Fruit fly (Drosophila melanogaster) whole organism, prepupa: ENCODE data around the gene Nlg2.

Experiments
- Blimp-1 ChIP-seq: fragments of 200-800 bp; sonication (Bioruptor generic); optimal IDR thresholded peaks from 3 replicates; lab custom pipeline; 2017; ENCODE audit warnings: missing biosample characterization, missing genetic modification characterization, mild to moderate bottlenecking, moderate library complexity, missing genetic modification reagents
- CG10631 ChIP-seq: fragments of 200-800 bp; sonication (Bioruptor generic); optimal IDR thresholded peaks from 2 replicates; lab custom pipeline; 2016; ENCODE audit warnings: missing biosample characterization, missing genetic modification characterization
- CG10669 ChIP-seq: fragments of 200-800 bp; sonication (Bioruptor generic); optimal IDR thresholded peaks from 3 replicates; lab custom pipeline; 2018; ENCODE audit warnings: missing biosample characterization, mild to moderate bottlenecking, missing genetic modification characterization, moderate library complexity
- CG16779 ChIP-seq: fragments of 200-800 bp; sonication (Bioruptor generic); optimal IDR thresholded peaks from 3 replicates; lab custom pipeline; 2017; ENCODE audit warnings: missing biosample characterization, mild to moderate bottlenecking, missing genetic modification characterization
- CG3032 ChIP-seq: fragments of 200-800 bp; optimal IDR thresholded peaks from 2 replicates; lab custom pipeline; 2019; ENCODE audit warnings: missing biosample characterization, mild to moderate bottlenecking, missing genetic modification characterization, moderate library complexity
- CG31627 ChIP-seq: fragments of 200-800 bp; sonication (Bioruptor generic); optimal IDR thresholded peaks from 3 replicates; lab custom pipeline; 2016; ENCODE audit warnings: missing biosample characterization, missing genetic modification characterization
- CG32006 ChIP-seq: fragments of 200-800 bp; sonication (Bioruptor generic); optimal IDR thresholded peaks from 3 replicates; lab custom pipeline; 2017; ENCODE audit warnings: missing biosample characterization, mild to moderate bottlenecking, missing genetic modification characterization
- CG34406 ChIP-seq: fragments of 200-800 bp; sonication (Bioruptor generic); optimal IDR thresholded peaks from 3 replicates; lab custom pipeline; 2016; ENCODE audit warnings: missing biosample characterization, missing genetic modification characterization
- CG4318 ChIP-seq: fragments of 200-800 bp; sonication (Bioruptor generic); optimal IDR thresholded peaks from 3 replicates; lab custom pipeline; 2017; ENCODE audit warnings: missing biosample characterization, mild to moderate bottlenecking, missing genetic modification characterization
- CG6163 ChIP-seq: fragments of 200-800 bp; sonication (Bioruptor generic); IDR thresholded peaks from 3 replicates; pipeline ENCODE4 v1.3.6; 2022; ENCODE audit warnings: missing biosample characterization, missing genetic modification characterization
- CG6276 ChIP-seq: fragments of 200-800 bp; sonication (Bioruptor generic); optimal IDR thresholded peaks from 2 replicates; lab custom pipeline; 2017; ENCODE audit warnings: missing biosample characterization, mild to moderate bottlenecking, missing genetic modification characterization
- CG6808 ChIP-seq: fragments of 200-800 bp; sonication (Bioruptor generic); optimal IDR thresholded peaks from 3 replicates; lab custom pipeline; 2017; ENCODE audit warnings: missing biosample characterization, missing genetic modification characterization, mild to moderate bottlenecking, moderate library complexity, missing genetic modification reagents
- CG6854 ChIP-seq: fragments of 200-800 bp; sonication (Bioruptor generic); optimal IDR thresholded peaks from 2 replicates; lab custom pipeline; 2017; ENCODE audit warnings: missing biosample characterization, mild to moderate bottlenecking, missing genetic modification characterization
- CG7368 ChIP-seq: fragments of 200-800 bp; sonication (Bioruptor generic); optimal IDR thresholded peaks from 3 replicates; lab custom pipeline; 2016; ENCODE audit warnings: missing biosample characterization, missing genetic modification characterization
- CG8119 ChIP-seq: fragments of 200-800 bp; sonication (Bioruptor generic); IDR thresholded peaks from 3 replicates; pipeline ENCODE4 v1.3.6; 2022; ENCODE audit warnings: missing biosample characterization, missing genetic modification characterization
- CG8319 ChIP-seq: fragments of 200-800 bp; sonication (Bioruptor generic); optimal IDR thresholded peaks from 3 replicates; lab custom pipeline; 2016; ENCODE audit warnings: missing biosample characterization, missing genetic modification characterization
- CG8632 ChIP-seq: fragments of 200-800 bp; sonication (Bioruptor generic); optimal IDR thresholded peaks from 3 replicates; lab custom pipeline; 2016; ENCODE audit warnings: missing biosample characterization, missing genetic modification characterization
- Eip75B ChIP-seq: fragments of 200-800 bp; sonication (Bioruptor generic); optimal IDR thresholded peaks from 3 replicates; lab custom pipeline; 2016; ENCODE audit warnings: missing biosample characterization, missing genetic modification characterization
- Eip78C ChIP-seq: fragments of 200-800 bp; sonication (Bioruptor generic); peaks from one replicate; lab custom pipeline; 2016; ENCODE audit warnings: missing biosample characterization, missing genetic modification characterization
- Eip93F ChIP-seq: fragments of 200-800 bp; sonication (Bioruptor generic); optimal IDR thresholded peaks from 2 replicates; lab custom pipeline; 2016; ENCODE audit warnings: missing biosample characterization, mild to moderate bottlenecking, missing genetic modification characterization
- Ets21C ChIP-seq: fragments of 200-800 bp; sonication (Bioruptor generic); optimal IDR thresholded peaks from 3 replicates; lab custom pipeline; 2016; ENCODE audit warnings: missing biosample characterization, missing genetic modification characterization
- Ets96B ChIP-seq: fragments of 200-800 bp; optimal IDR thresholded peaks from 2 replicates; lab custom pipeline; 2019; ENCODE audit warnings: missing biosample characterization, mild to moderate bottlenecking, missing genetic modification characterization, moderate library complexity
- Hr39 ChIP-seq: fragments of 200-800 bp; sonication (Bioruptor generic); optimal IDR thresholded peaks from 2 replicates; lab custom pipeline; 2016; ENCODE audit warnings: missing biosample characterization, missing genetic modification characterization
- Hr4 ChIP-seq: fragments of 200-800 bp; sonication (Bioruptor generic); optimal IDR thresholded peaks from 3 replicates; lab custom pipeline; 2016; ENCODE audit warnings: missing biosample characterization, missing genetic modification characterization
- OdsH ChIP-seq: fragments of 200-800 bp; sonication (Bioruptor generic); optimal IDR thresholded peaks from 3 replicates; lab custom pipeline; 2016; ENCODE audit warnings: missing biosample characterization, missing genetic modification characterization
- Smox ChIP-seq: fragments of 200-800 bp; sonication (Bioruptor generic); optimal IDR thresholded peaks from 3 replicates; lab custom pipeline; 2016; ENCODE audit warnings: missing biosample characterization, missing genetic modification characterization
- achi ChIP-seq: fragments of 200-800 bp; sonication (Bioruptor generic); optimal IDR thresholded peaks from 3 replicates; lab custom pipeline; 2016; ENCODE audit warnings: missing biosample characterization, missing genetic modification characterization
- acj6 ChIP-seq: fragments of 200-800 bp; sonication (Bioruptor generic); optimal IDR thresholded peaks from 3 replicates; lab custom pipeline; 2016; ENCODE audit warnings: missing biosample characterization, missing genetic modification characterization
- dsx ChIP-seq: fragments of 200-800 bp; optimal IDR thresholded peaks from 3 replicates; lab custom pipeline; 2019; ENCODE audit warnings: missing biosample characterization, mild to moderate bottlenecking, missing genetic modification characterization, moderate library complexity; ENCODE audit not compliant: poor library complexity, severe bottlenecking
- fd59A ChIP-seq: fragments of 200-800 bp; sonication (Bioruptor generic); optimal IDR thresholded peaks from 2 replicates; lab custom pipeline; 2017; ENCODE audit warnings: missing biosample characterization, mild to moderate bottlenecking, missing genetic modification characterization, missing genetic modification reagents
- fkh ChIP-seq: fragments of 200-800 bp; sonication (Bioruptor generic); optimal IDR thresholded peaks from 3 replicates; lab custom pipeline; 2017; ENCODE audit warnings: missing biosample characterization, mild to moderate bottlenecking, missing genetic modification characterization, moderate library complexity
- lz ChIP-seq: fragments of 200-800 bp; sonication (Bioruptor generic); optimal IDR thresholded peaks from 3 replicates; lab custom pipeline; 2016; ENCODE audit warnings: missing biosample characterization, missing genetic modification characterization
- pdm3 ChIP-seq: fragments of 200-800 bp; sonication (Bioruptor generic); optimal IDR thresholded peaks from 3 replicates; lab custom pipeline; 2016; ENCODE audit warnings: missing biosample characterization, missing genetic modification characterization
- salr ChIP-seq, 2 experiments: fragments of 200-800 bp; sonication (Bioruptor generic); optimal IDR thresholded peaks; 3 replicates each; lab custom pipeline; 2016 to 2018; ENCODE audit warnings: missing biosample characterization in 2 of 2, missing genetic modification characterization in 2 of 2, mild to moderate bottlenecking in 1 of 2
- spab ChIP-seq: fragments of 200-800 bp; sonication (Bioruptor generic); optimal IDR thresholded peaks from 2 replicates; lab custom pipeline; 2017; ENCODE audit warnings: missing biosample characterization, mild to moderate bottlenecking, missing genetic modification characterization, missing genetic modification reagents
- ss ChIP-seq, 2 experiments: fragments of 200-800 bp; sonication (Bioruptor generic); optimal IDR thresholded peaks; 2 replicates in 1 of 2; 3 replicates in 1 of 2; lab custom pipeline; 2017 to 2018; ENCODE audit warnings: mild to moderate bottlenecking in 2 of 2, missing biosample characterization in 2 of 2, missing genetic modification characterization in 2 of 2, moderate library complexity in 1 of 2
- svp ChIP-seq: fragments of 200-800 bp; sonication (Bioruptor generic); peaks from one replicate; lab custom pipeline; 2016; ENCODE audit warnings: missing biosample characterization, missing genetic modification characterization
- topi ChIP-seq: fragments of 200-800 bp; sonication (Bioruptor generic); optimal IDR thresholded peaks from 3 replicates; lab custom pipeline; 2016; ENCODE audit warnings: missing biosample characterization, missing genetic modification characterization
- vri ChIP-seq: fragments of 200-800 bp; sonication (Bioruptor generic); optimal IDR thresholded peaks from 3 replicates; lab custom pipeline; 2016; ENCODE audit warnings: missing biosample characterization, mild to moderate bottlenecking, missing genetic modification characterization

The Nlg2 gene

dm6 chr2L:6874526-6875198, at the start of gene Nlg2:
Gene Nlg2 (plus strand): TSS chr2L:6874900.
- TF ChIP-seq CG6808 (peak; percentile 34), CG10669 (GFP tag; lab: Kevin White, UChicago) (peak; percentile 8), CG8632 (GFP tag; lab: Kevin White, UChicago) (no peak), dsx (GFP tag; lab: Kevin White, UChicago) (peak; percentile 19), Ets21C (GFP tag; lab: Kevin White, UChicago) (no peak), Eip93F (GFP tag; lab: Kevin White, UChicago) (no peak), CG7368 (GFP tag; lab: Kevin White, UChicago) (no peak), Ets96B (tag; lab: Kevin White, UChicago) (peak; percentile 33), Eip78C (GFP tag; lab: Kevin White, UChicago) (peak; percentile 72), CG16779 (tag; lab: Kevin White, UChicago) (no peak), Eip75B (GFP tag; lab: Kevin White, UChicago) (no peak), acj6 (GFP tag; lab: Kevin White, UChicago) (peak; percentile 19), OdsH (peak; percentile 6), CG8319 (no peak), topi (GFP tag; lab: Kevin White, UChicago) (no peak), salr (GFP tag; optimal IDR thresholded peaks at IDR 0.05; lab: Kevin White, UChicago) (peak in 1 of 2 experiments; percentile 25), CG6854 (no peak), Hr4 (no peak), spab (GFP tag; lab: Kevin White, UChicago) (no peak), CG3032 (peak; percentile 20), CG32006 (GFP tag; lab: Kevin White, UChicago) (peak; percentile 55), vri (GFP tag; lab: Kevin White, UChicago) (no peak), Smox (GFP tag; lab: Kevin White, UChicago) (no peak), fd59A (no peak), ss (GFP tag; optimal IDR thresholded peaks at IDR 0.05; lab: Kevin White, UChicago) (peak in 1 of 2 experiments; percentile 33), achi (GFP tag; lab: Kevin White, UChicago) (peak; percentile 1), pdm3 (GFP tag; lab: Kevin White, UChicago) (no peak), CG31627 (GFP tag; lab: Kevin White, UChicago) (no peak), CG4318 (GFP tag; lab: Kevin White, UChicago) (no peak), CG6163 (GFP tag; lab: Robert Waterston, UW) (no peak), CG6276 (GFP tag; lab: Kevin White, UChicago) (peak; percentile 9), lz (GFP tag; lab: Kevin White, UChicago) (no peak), CG8119 (no peak), CG10631 (GFP tag; lab: Kevin White, UChicago) (peak; percentile 20), Hr39 (GFP tag; lab: Kevin White, UChicago) (no peak), Blimp-1 (GFP tag; lab: Kevin White, UChicago) (no peak), CG34406 (peak; percentile 31), svp (peak; percentile 5)

DNA sequence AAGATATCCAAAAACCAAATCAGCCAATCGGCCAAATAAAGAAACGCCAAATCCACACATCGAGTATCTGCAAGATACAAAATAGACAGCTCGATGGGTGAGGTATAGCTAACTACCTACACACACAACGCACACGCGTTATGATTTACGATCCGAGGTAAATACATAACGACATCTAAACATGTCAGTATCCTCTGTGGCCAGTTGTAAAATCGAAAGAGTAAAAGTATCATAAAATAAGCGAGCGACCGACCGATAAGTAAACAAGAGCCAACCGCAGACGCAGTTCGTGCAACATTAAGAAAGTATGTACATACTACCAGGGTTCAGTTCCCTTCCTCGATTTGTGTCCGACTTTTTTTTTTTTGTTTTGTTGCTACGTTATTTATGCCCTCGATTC, 48.4 kb upstream of the Nlg2 start:
- TF ChIP-seq fkh (GFP tag; lab: Kevin White, UChicago) = peak; percentile 50
- no peak for TF ChIP-seq CG4318 (GFP tag; lab: Kevin White, UChicago)
